Fruit fly (Drosophila melanogaster) whole organism, pupa: ENCODE data around the gene CG14780.

ENCODE experiments used
- CG10348 ChIP-seq: fragments of 200-800 bp; sonication (Bioruptor generic); IDR thresholded peaks from 2 replicates; pipeline ENCODE4 v1.3.6; 2022; ENCODE audit warnings: missing biosample characterization, missing genetic modification characterization
- CG13204 ChIP-seq: fragments of 200-800 bp; sonication (Bioruptor generic); optimal IDR thresholded peaks from 2 replicates; lab custom pipeline; 2018; ENCODE audit warnings: missing biosample characterization, mild to moderate bottlenecking, missing genetic modification characterization, moderate library complexity
- CG14655 ChIP-seq: fragments of 200-800 bp; sonication (Bioruptor generic); optimal IDR thresholded peaks from 3 replicates; lab custom pipeline; 2017; ENCODE audit warnings: mild to moderate bottlenecking, missing biosample characterization, missing genetic modification reagents, missing genetic modification characterization
- CG15710 ChIP-seq: fragments of 200-800 bp; sonication (Bioruptor generic); optimal IDR thresholded peaks from 2 replicates; lab custom pipeline; 2018; ENCODE audit warnings: missing biosample characterization, mild to moderate bottlenecking, missing genetic modification characterization, moderate library complexity
- CG17806 ChIP-seq: fragments of 200-800 bp; sonication (Bioruptor generic); optimal IDR thresholded peaks from 2 replicates; lab custom pipeline; 2018; ENCODE audit warnings: missing biosample characterization, mild to moderate bottlenecking, missing genetic modification characterization, moderate library complexity
- CG8301 ChIP-seq: fragments of 200-800 bp; sonication (Bioruptor generic); optimal IDR thresholded peaks from 2 replicates; lab custom pipeline; 2018; ENCODE audit warnings: missing biosample characterization, mild to moderate bottlenecking, missing genetic modification characterization
- Ets98B ChIP-seq: fragments of 200-800 bp; sonication (Bioruptor generic); IDR thresholded peaks from 2 replicates; pipeline ENCODE4 v1.3.6; 2022; ENCODE audit warnings: missing biosample characterization, missing genetic modification characterization
- Pif1B ChIP-seq: fragments of 200-800 bp; sonication (Bioruptor generic); optimal IDR thresholded peaks from 3 replicates; lab custom pipeline; 2016; ENCODE audit warnings: missing biosample characterization, missing genetic modification characterization
- fd96Ca ChIP-seq: fragments of 200-800 bp; sonication (Bioruptor generic); IDR thresholded peaks from 3 replicates; pipeline ENCODE4 v1.3.6; 2022; ENCODE audit warnings: missing biosample characterization, missing genetic modification characterization
- gl ChIP-seq: fragments of 200-800 bp; sonication (Bioruptor generic); optimal IDR thresholded peaks from 2 replicates; lab custom pipeline; 2018; ENCODE audit warnings: missing biosample characterization, mild to moderate bottlenecking, missing genetic modification characterization

DNA sequence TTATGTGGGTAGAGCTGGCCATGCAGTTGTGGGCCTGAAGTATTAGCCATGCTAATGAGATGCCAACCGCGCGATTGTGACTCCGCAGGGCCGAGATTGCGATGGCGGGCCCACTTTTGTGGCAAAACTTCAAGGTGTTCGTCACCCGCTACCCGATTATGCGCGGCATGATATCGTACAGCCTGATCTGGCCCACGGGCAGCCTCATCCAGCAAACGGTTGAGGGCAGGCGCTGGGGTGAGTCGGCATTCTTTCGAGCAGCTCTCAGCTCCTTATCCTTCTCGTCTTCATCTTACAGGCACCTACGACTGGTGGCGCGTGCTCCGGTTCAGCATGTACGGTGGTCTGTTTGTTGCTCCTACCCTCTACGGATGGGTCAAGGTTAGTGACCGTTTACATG lies 2.6 kb upstream of the CG14780 start, which contains the start of gene CG32808:
- TF ChIP-seq Pif1B (GFP tag; lab: Kevin White, UChicago) (no peak), CG13204 (no peak), fd96Ca (GFP tag; lab: Robert Waterston, UW) (no peak), CG10348 (no peak), gl (no peak), CG15710 (tag; lab: Kevin White, UChicago) (no peak), Ets98B (GFP tag; lab: Robert Waterston, UW) (no peak), CG14655 (no peak), CG8301 (tag; lab: Kevin White, UChicago) (no peak), CG17806 (no peak)
